Worm (Caenorhabditis elegans) whole organism, early embryonic: ENCODE measurements around the gene T27A10.5.

Source experiments
- B0310.2 ChIP-seq: sonication (generic microtip); optimal IDR thresholded peaks from 2 replicates; lab custom pipeline; 2016; ENCODE audit warnings: mild to moderate bottlenecking, missing genetic modification characterization, missing compliant biosample characterization
- F13C5.2 ChIP-seq: sonication (generic microtip); optimal IDR thresholded peaks from 2 replicates; lab custom pipeline; 2017; ENCODE audit warnings: mild to moderate bottlenecking, missing genetic modification characterization, inconsistent platforms, missing compliant biosample characterization
- aly-1 ChIP-seq: sonication (generic microtip); optimal IDR thresholded peaks from 2 replicates; lab custom pipeline; 2016; ENCODE audit warnings: missing genetic modification characterization, missing compliant biosample characterization
- ama-1 ChIP-seq: fragments of 150-350 bp; optimal IDR thresholded peaks from 2 replicates; lab custom pipeline; 2014
- ceh-13 ChIP-seq: fragments of 200-800 bp; sonication (Bioruptor generic); optimal IDR thresholded peaks from 2 replicates; lab custom pipeline; 2018; ENCODE audit warnings: mild to moderate bottlenecking, missing genetic modification characterization, missing compliant biosample characterization
- flt-1 ChIP-seq: fragments of 200-800 bp; sonication (Bioruptor generic); IDR thresholded peaks from 2 replicates; pipeline ENCODE4 v1.3.6; 2022; ENCODE audit warnings: missing genetic modification characterization, missing compliant biosample characterization
- hmbx-1 ChIP-seq: sonication (generic microtip); optimal IDR thresholded peaks from 2 replicates; lab custom pipeline; 2016; ENCODE audit warnings: mild to moderate bottlenecking, missing genetic modification characterization, missing compliant biosample characterization
- pes-1 ChIP-seq: fragments of 200-800 bp; sonication (Bioruptor generic); IDR thresholded peaks from 2 replicates; pipeline ENCODE4 v1.3.6; 2022; ENCODE audit warnings: missing genetic modification reagents, missing genetic modification characterization, missing compliant biosample characterization
- tbx-11 ChIP-seq: fragments of 200-800 bp; sonication (Bioruptor generic); IDR thresholded peaks from 2 replicates; pipeline ENCODE4 v1.3.6; 2022; ENCODE audit warnings: missing genetic modification characterization, missing compliant biosample characterization

ce11 chrX:3605727-3606126 is 32.3 kb upstream of the T27A10.5 start, which contains the start of gene C18B2.4:
- no peak for TF ChIP-seq ama-1 (lab: Kevin White, UChicago)
- TF ChIP-seq flt-1 (GFP tag; lab: Robert Waterston, UW), result no peak; the same call in 1 of the 2 replicates
- no peak for TF ChIP-seq aly-1 (tag; lab: Kevin White, UChicago)
- no peak for TF ChIP-seq tbx-11 (GFP tag; lab: Robert Waterston, UW)
- TF ChIP-seq B0310.2, result no peak
- TF ChIP-seq F13C5.2 (tag; lab: Kevin White, UChicago), result peak; percentile 7
- no peak for TF ChIP-seq hmbx-1 (tag; lab: Kevin White, UChicago)
- TF ChIP-seq ceh-13 (GFP tag; lab: Kevin White, UChicago), result no peak
- TF ChIP-seq pes-1 (GFP tag; lab: Robert Waterston, UW), result no peak
